Fruit fly (Drosophila melanogaster) whole organism, larva: ENCODE data around the gene CG33641.

Source experiments
- noc ChIP-seq: fragments of 200-800 bp; sonication (Bioruptor generic); optimal IDR thresholded peaks from 3 replicates; lab custom pipeline; 2019; ENCODE audit warnings: missing biosample characterization, mild to moderate bottlenecking, missing genetic modification characterization, moderate library complexity

Gene CG33641

dm6 chr2L:13555397-13555796 lies 26.6 kb downstream of the CG33641 start:
- TF ChIP-seq noc (tag; lab: Kevin White, UChicago): no peak

dm6 chr2L:13568938-13569337 lies 40.1 kb downstream of the CG33641 start:
- no peak for TF ChIP-seq noc (tag; lab: Kevin White, UChicago)

- TF ChIP-seq noc (tag; lab: Kevin White, UChicago): no peak
Observed at dm6 chr2L:13570016-13570415, 41.2 kb downstream of the CG33641 start.

dm6 chr2L:13570982-13571426 lies 42.2 kb downstream of the CG33641 start:
- no peak for TF ChIP-seq noc (tag; lab: Kevin White, UChicago)

- no peak for TF ChIP-seq noc (tag; lab: Kevin White, UChicago)
Observed at dm6 chr2L:13571791-13572451, 43.1 kb downstream of the CG33641 start.
